Fruit fly (Drosophila melanogaster) whole organism, embryonic: Measurements from ENCODE around the gene CG34149.

Experiments
- CG13296 ChIP-seq: fragments of 200-800 bp; sonication (Bioruptor generic); optimal IDR thresholded peaks from 3 replicates; lab custom pipeline; 2018; ENCODE audit warnings: missing biosample characterization, mild to moderate bottlenecking, missing genetic modification characterization
- Dll ChIP-seq: fragments of 200-800 bp; sonication (Bioruptor generic); IDR thresholded peaks from 4 replicates; pipeline ENCODE4 v1.3.6; 2022; ENCODE audit warnings: missing biosample characterization, missing genetic modification characterization; ENCODE audit not compliant: partially characterized antibody
- GATAe ChIP-seq: fragments of 200-800 bp; sonication (Bioruptor generic); conservative IDR thresholded peaks from 2 replicates; pipeline ENCODE4 v1.3.6; 2022; ENCODE audit warnings: missing biosample characterization, missing genetic modification characterization
- danr ChIP-seq: fragments of 200-800 bp; sonication (Bioruptor generic); IDR thresholded peaks from 2 replicates; pipeline ENCODE4 v1.3.6; 2022; ENCODE audit warnings: missing biosample characterization, missing genetic modification characterization
- lola ChIP-seq, 3 experiments: fragments of >200 bp in 2 of 3; fragments of 200-800 bp in 1 of 3; sonication (Bioruptor generic) in 1 of 3; optimal IDR thresholded peaks; 2 replicates each; lab custom pipeline; 2017 to 2019; ENCODE audit warnings: missing biosample characterization in 3 of 3, missing genetic modification characterization in 3 of 3, mild to moderate bottlenecking in 1 of 3, moderate library complexity in 1 of 3
- pan ChIP-seq, 4 experiments: fragments of >200 bp in 3 of 4; fragments of 200-800 bp in 1 of 4; sonication (Bioruptor generic) in 1 of 4; optimal IDR thresholded peaks in 3 of 4; IDR thresholded peaks in 1 of 4; 2 replicates each; pipeline versions ENCODE4 v1.3.6 to Lab custom; 2017 to 2022; ENCODE audit warnings: missing biosample characterization in 2 of 4, missing genetic modification characterization in 2 of 4, mixed read lengths in 1 of 4
- sens-2 ChIP-seq: fragments of 200-800 bp; sonication (Bioruptor generic); IDR thresholded peaks from 2 replicates; pipeline ENCODE4 v1.3.6; 2022; ENCODE audit warnings: missing biosample characterization, missing genetic modification characterization
- usp ChIP-seq: fragments of >200 bp; optimal IDR thresholded peaks from 2 replicates; lab custom pipeline; 2017; ENCODE audit warnings: missing biosample characterization, missing genetic modification characterization

- TF ChIP-seq usp (GFP tag; lab: Kevin White, UChicago): no peak
- 0 out of 4 replicates have a peak, but pooled peaks have one; percentile 29 for TF ChIP-seq Dll (GFP tag; lab: Robert Waterston, UW)
- TF ChIP-seq danr (GFP tag; lab: Robert Waterston, UW): no peak
- TF ChIP-seq lola (GFP tag; optimal IDR thresholded peaks at IDR 0.05; lab: Kevin White, UChicago): no peak
- no peak for TF ChIP-seq GATAe (GFP tag; lab: Robert Waterston, UW)
- TF ChIP-seq CG13296 (GFP tag; lab: Kevin White, UChicago): no peak
- no peak for TF ChIP-seq pan (optimal IDR thresholded peaks at IDR 0.05; lab: Kevin White, UChicago)
- no peak for TF ChIP-seq pan (GFP tag; optimal IDR thresholded peaks at IDR 0.05 in 1 of 2, IDR thresholded peaks at IDR 0.05 in 1 of 2)
- TF ChIP-seq sens-2 (GFP tag; lab: Robert Waterston, UW): no peak
These were observed 44.8 kb downstream of the CG34149 start, which contains the start of gene pinta for dm6 chr3R:22424602-22425190.
